Fruit fly (Drosophila melanogaster) whole organism, wandering third instar larva: Measurements from ENCODE around the gene fan.

ENCODE experiments used
- CG32264 ChIP-seq: fragments of 200-800 bp; sonication (Bioruptor generic); optimal IDR thresholded peaks from 2 replicates; lab custom pipeline; 2016; ENCODE audit warnings: missing biosample characterization, missing genetic modification characterization
- CG9705 ChIP-seq: fragments of 200-800 bp; sonication (Bioruptor generic); optimal IDR thresholded peaks from 2 replicates; lab custom pipeline; 2018; ENCODE audit warnings: missing biosample characterization, mild to moderate bottlenecking, missing genetic modification characterization
- CrebA ChIP-seq: fragments of 200-800 bp; sonication (Bioruptor generic); optimal IDR thresholded peaks from 2 replicates; lab custom pipeline; 2016; ENCODE audit warnings: missing biosample characterization, mild to moderate bottlenecking, missing genetic modification characterization, borderline replicate concordance
- Dfd ChIP-seq: fragments of >200 bp; optimal IDR thresholded peaks from 2 replicates; lab custom pipeline; 2017; ENCODE audit warnings: missing biosample characterization, missing genetic modification characterization
- Dif ChIP-seq: fragments of 200-275, 200-300 bp; sonication (Bioruptor generic); optimal IDR thresholded peaks from 2 replicates; lab custom pipeline; 2018; ENCODE audit warnings: missing biosample characterization, missing genetic modification characterization; ENCODE audit not compliant: partially characterized antibody
- GATAd ChIP-seq: sonication (Bioruptor generic); optimal IDR thresholded peaks from 2 replicates; lab custom pipeline; 2016; ENCODE audit warnings: missing biosample characterization, missing genetic modification characterization
- HLH106 ChIP-seq: fragments of 200-800 bp; optimal IDR thresholded peaks from 3 replicates; lab custom pipeline; 2019; ENCODE audit warnings: missing biosample characterization, mild to moderate bottlenecking, missing genetic modification characterization, moderate library complexity
- Hnf4 ChIP-seq: fragments of 200-800 bp; sonication (Bioruptor generic); optimal IDR thresholded peaks from 2 replicates; lab custom pipeline; 2016; ENCODE audit warnings: missing biosample characterization, mild to moderate bottlenecking, missing genetic modification characterization
- Hr78 ChIP-seq: fragments of >200 bp; optimal IDR thresholded peaks from 2 replicates; lab custom pipeline; 2017; ENCODE audit warnings: missing biosample characterization, missing genetic modification characterization
- Hr83 ChIP-seq: fragments of 200-300 bp; sonication (Bioruptor generic); optimal IDR thresholded peaks from 2 replicates; lab custom pipeline; 2016; ENCODE audit warnings: missing biosample characterization, mild to moderate bottlenecking, missing genetic modification characterization, moderate library complexity; ENCODE audit not compliant: poor library complexity, severe bottlenecking
- Jra ChIP-seq: sonication (Bioruptor generic); optimal IDR thresholded peaks from 2 replicates; lab custom pipeline; 2016; ENCODE audit warnings: missing biosample characterization, missing genetic modification characterization
- Mio ChIP-seq: sonication (Bioruptor generic); optimal IDR thresholded peaks from 2 replicates; lab custom pipeline; 2016; ENCODE audit warnings: missing biosample characterization, missing genetic modification characterization
- Myc ChIP-seq: fragments of >200 bp; optimal IDR thresholded peaks from 2 replicates; lab custom pipeline; 2017
- N ChIP-seq: fragments of >200 bp; optimal IDR thresholded peaks from 2 replicates; lab custom pipeline; 2018; ENCODE audit warnings: missing biosample characterization, missing external identifiers, missing genetic modification characterization
- OdsH ChIP-seq: fragments of 200-800 bp; sonication (Bioruptor generic); optimal IDR thresholded peaks from 2 replicates; lab custom pipeline; 2016; ENCODE audit warnings: missing biosample characterization, mild to moderate bottlenecking, missing genetic modification characterization
- Rel ChIP-seq, 2 experiments: fragments of 200-800 bp; sonication (Bioruptor generic) in 1 of 2; optimal IDR thresholded peaks; 2 replicates in 1 of 2; 3 replicates in 1 of 2; lab custom pipeline; 2016 to 2019; ENCODE audit warnings: mild to moderate bottlenecking in 2 of 2, missing biosample characterization in 2 of 2, missing genetic modification characterization in 2 of 2, moderate library complexity in 1 of 2
- Sp1 ChIP-seq: fragments of 200-800 bp; sonication (Bioruptor generic); optimal IDR thresholded peaks from 3 replicates; lab custom pipeline; 2019; ENCODE audit warnings: missing biosample characterization, mild to moderate bottlenecking, missing genetic modification characterization, moderate library complexity
- Vsx2 ChIP-seq: fragments of 200-300, 225-300 bp; sonication (Bioruptor generic); optimal IDR thresholded peaks from 2 replicates; lab custom pipeline; 2018; ENCODE audit warnings: missing biosample characterization, missing genetic modification characterization; ENCODE audit not compliant: partially characterized antibody
- br ChIP-seq: fragments of 200-800 bp; sonication (Bioruptor generic); optimal IDR thresholded peaks from 2 replicates; lab custom pipeline; 2016; ENCODE audit warnings: missing biosample characterization, missing genetic modification characterization
- brk ChIP-seq: fragments of 200-800 bp; sonication (Bioruptor generic); optimal IDR thresholded peaks from 2 replicates; lab custom pipeline; 2016; ENCODE audit warnings: missing biosample characterization, mild to moderate bottlenecking, missing genetic modification characterization
- dl ChIP-seq, 2 experiments: fragments of 175-275, 200-275 bp in 1 of 2; fragments of 200-275 bp in 1 of 2; sonication (Bioruptor generic); optimal IDR thresholded peaks; lab custom pipeline; 2018; ENCODE audit warnings: mild to moderate bottlenecking in 2 of 2, missing biosample characterization in 2 of 2, missing genetic modification characterization in 2 of 2, moderate library complexity in 2 of 2; ENCODE audit not compliant: partially characterized antibody in 2 of 2, insufficient read depth in 1 of 2
- dmrt93B ChIP-seq: fragments of 200-800 bp; sonication (Bioruptor generic); optimal IDR thresholded peaks from 2 replicates; lab custom pipeline; 2018; ENCODE audit warnings: missing biosample characterization, mild to moderate bottlenecking, missing genetic modification characterization
- dsf ChIP-seq: sonication (Bioruptor generic); optimal IDR thresholded peaks from 2 replicates; lab custom pipeline; 2016; ENCODE audit warnings: missing biosample characterization, missing genetic modification characterization, borderline replicate concordance
- ey ChIP-seq: fragments of 200-800 bp; sonication (Bioruptor generic); optimal IDR thresholded peaks from 2 replicates; lab custom pipeline; 2016; ENCODE audit warnings: missing biosample characterization, missing genetic modification characterization
- foxo ChIP-seq, 2 experiments: fragments of 200-800 bp; sonication (Bioruptor generic); optimal IDR thresholded peaks; 2 replicates in 1 of 2; 3 replicates in 1 of 2; lab custom pipeline; 2016 to 2017; ENCODE audit warnings: missing biosample characterization in 2 of 2, missing genetic modification characterization in 2 of 2
- fru ChIP-seq: fragments of 200-800 bp; sonication (Bioruptor generic); optimal IDR thresholded peaks from 3 replicates; lab custom pipeline; 2016; ENCODE audit warnings: missing biosample characterization, mild to moderate bottlenecking, missing genetic modification characterization
- h ChIP-seq: fragments of 200-800 bp; sonication (Bioruptor generic); optimal IDR thresholded peaks from 3 replicates; lab custom pipeline; 2016; ENCODE audit warnings: missing biosample characterization, mild to moderate bottlenecking, missing genetic modification characterization
- jim ChIP-seq: fragments of 175-275, 200-325 bp; sonication (Bioruptor generic); optimal IDR thresholded peaks from 2 replicates; lab custom pipeline; 2016; ENCODE audit warnings: missing biosample characterization, mild to moderate bottlenecking, missing genetic modification characterization
- lola ChIP-seq: fragments of >200 bp; optimal IDR thresholded peaks from 2 replicates; lab custom pipeline; 2017; ENCODE audit warnings: missing biosample characterization, missing genetic modification characterization
- pan ChIP-seq: fragments of >200 bp; optimal IDR thresholded peaks from 2 replicates; lab custom pipeline; 2017
- psq ChIP-seq: fragments of 200-800 bp; sonication (Bioruptor generic); optimal IDR thresholded peaks from 3 replicates; lab custom pipeline; 2017; ENCODE audit warnings: missing biosample characterization, mild to moderate bottlenecking, missing genetic modification characterization, moderate library complexity
- rgr ChIP-seq: fragments of 200-800 bp; sonication (Bioruptor generic); optimal IDR thresholded peaks from 3 replicates; lab custom pipeline; 2016; ENCODE audit warnings: missing biosample characterization, mild to moderate bottlenecking, missing genetic modification characterization
- sage ChIP-seq: fragments of 200-800 bp; sonication (Bioruptor generic); optimal IDR thresholded peaks from 2 replicates; lab custom pipeline; 2016; ENCODE audit warnings: missing biosample characterization, mild to moderate bottlenecking, missing genetic modification characterization
- sv ChIP-seq: fragments of 200-800 bp; sonication (Bioruptor generic); optimal IDR thresholded peaks from 3 replicates; lab custom pipeline; 2016; ENCODE audit warnings: missing biosample characterization, missing genetic modification characterization
- tai ChIP-seq: sonication (Bioruptor generic); optimal IDR thresholded peaks from 2 replicates; lab custom pipeline; 2016; ENCODE audit warnings: missing biosample characterization, missing genetic modification characterization
- usp ChIP-seq: fragments of >200 bp; optimal IDR thresholded peaks from 2 replicates; lab custom pipeline; 2017; ENCODE audit warnings: missing biosample characterization, missing genetic modification characterization
- woc ChIP-seq: sonication (Bioruptor generic); optimal IDR thresholded peaks from 2 replicates; lab custom pipeline; 2016; ENCODE audit warnings: missing biosample characterization, mild to moderate bottlenecking, missing genetic modification characterization

Gene fan

DNA sequence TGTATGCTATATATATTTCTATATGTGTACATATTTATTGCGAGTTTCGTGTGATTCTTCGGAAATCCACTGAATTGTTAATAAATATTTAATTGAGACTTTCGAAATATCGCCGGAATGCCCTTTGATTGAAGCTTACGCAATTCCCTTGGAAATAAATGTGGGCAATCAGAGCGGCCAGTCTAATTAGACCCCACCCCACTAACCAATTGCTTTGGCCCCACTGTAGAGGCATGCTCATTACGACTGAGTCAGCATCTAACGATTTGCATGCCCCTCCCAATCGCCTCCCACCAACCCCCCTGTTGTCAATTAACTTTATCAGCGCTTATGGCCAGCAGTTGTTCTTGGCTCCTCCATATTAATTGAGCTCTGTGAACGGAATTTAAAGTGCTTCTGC lies 7.9 kb downstream of the fan start:
- TF ChIP-seq HLH106 (tag; lab: Kevin White, UChicago) (no peak), CG9705 (GFP tag; lab: Kevin White, UChicago) (no peak), dl (GFP tag; optimal IDR thresholded peaks at IDR 0.05; lab: Kevin White, UChicago; ENCODE audit: insufficient read depth in 1 of 2, partially characterized antibody in 2 of 2) (no peak), woc (GFP tag; lab: Kevin White, UChicago) (no peak), CrebA (GFP tag; lab: Kevin White, UChicago) (no peak), tai (GFP tag; lab: Kevin White, UChicago) (no peak), rgr (GFP tag; lab: Kevin White, UChicago) (no peak), br (GFP tag; lab: Kevin White, UChicago) (no peak), dsf (GFP tag; lab: Kevin White, UChicago) (no peak), Hnf4 (no peak), fru (no peak), Vsx2 (GFP tag; lab: Kevin White, UChicago) (no peak), dmrt93B (no peak), Mio (GFP tag; lab: Kevin White, UChicago) (no peak)

DNA sequence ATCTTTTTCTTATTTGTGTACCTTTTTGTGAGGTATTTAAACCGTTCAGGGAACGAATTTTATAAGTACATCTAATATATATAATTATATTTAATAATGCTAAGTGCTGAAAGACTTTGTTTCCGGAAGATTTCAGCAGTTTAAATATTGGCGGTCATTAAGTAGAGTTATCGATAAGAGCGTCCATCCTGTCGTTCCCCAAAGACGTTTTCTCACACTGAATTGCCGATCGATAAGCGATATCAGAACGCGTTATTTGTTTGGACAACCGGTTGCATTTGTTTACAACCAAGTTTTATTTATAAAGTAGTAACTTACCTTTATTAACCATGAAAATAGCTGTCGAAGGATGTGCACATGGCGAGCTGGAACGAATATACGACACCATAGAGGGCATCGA lies 12.7 kb downstream of the fan start, which contains the start of gene ldbr:
Gene ldbr, plus strand, starts transcription at position 238 of the 400 bp plus-strand sequence.
- no peak for TF ChIP-seq Hr83
- TF ChIP-seq rgr (GFP tag; lab: Kevin White, UChicago) = peak; percentile 30
- peak; percentile 3 for TF ChIP-seq br (GFP tag; lab: Kevin White, UChicago)
- peak; percentile 21 for TF ChIP-seq Sp1 (GFP tag; lab: Kevin White, UChicago)
- peak in 1 of 2 experiments; percentile 44 for TF ChIP-seq foxo (GFP tag; optimal IDR thresholded peaks at IDR 0.05; lab: Kevin White, UChicago)

DNA sequence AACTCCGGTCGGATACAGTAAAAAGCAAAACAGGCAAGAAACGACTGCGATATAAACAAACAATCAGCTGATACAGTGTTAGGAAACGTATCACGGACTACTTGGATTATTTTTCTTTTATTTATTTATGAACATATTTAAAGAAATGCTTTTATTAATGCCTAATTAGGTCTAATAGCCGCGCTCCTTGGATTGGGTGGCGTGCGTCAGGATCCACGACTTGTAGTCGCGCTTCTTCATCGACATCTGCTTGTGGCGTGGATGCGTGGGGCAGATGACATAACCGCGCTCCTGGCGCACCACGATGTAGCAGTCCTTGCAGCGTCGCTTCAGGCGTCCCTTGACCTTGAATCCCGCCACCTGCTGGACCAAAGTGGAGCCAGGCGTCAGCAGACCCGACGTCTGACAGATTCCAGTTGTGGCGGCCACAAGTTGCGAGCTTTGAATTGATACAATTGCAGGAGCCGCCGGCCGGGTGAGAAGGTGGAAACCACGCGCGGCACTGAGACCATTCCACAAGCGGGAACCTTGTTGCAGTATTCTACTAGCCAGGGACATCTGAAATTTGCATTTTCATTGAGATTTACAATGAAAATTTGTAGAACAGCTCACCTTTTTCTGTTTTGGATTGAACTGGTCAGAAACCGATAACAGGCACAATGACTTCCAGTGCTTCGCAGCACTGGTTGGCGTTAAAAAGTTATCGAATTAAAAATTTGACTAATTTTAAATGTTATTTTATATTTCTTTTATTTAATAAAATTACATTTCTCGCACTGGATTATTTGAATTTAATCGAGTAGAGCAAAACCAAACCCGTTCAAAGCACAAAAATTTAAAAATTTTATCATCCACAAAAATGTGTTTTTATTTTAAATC lies 15.8 kb downstream of the fan start, which contains the start of the genes CG7550 and mRpL36:
Gene CG7550, minus strand, starts transcription at position 51 of the 879 bp plus-strand sequence.
Gene mRpL36, minus strand, starts transcription at position 652 of the 879 bp plus-strand sequence.
- peak; percentile 8 for TF ChIP-seq Hr83
- TF ChIP-seq br (GFP tag; lab: Kevin White, UChicago) = no peak

DNA sequence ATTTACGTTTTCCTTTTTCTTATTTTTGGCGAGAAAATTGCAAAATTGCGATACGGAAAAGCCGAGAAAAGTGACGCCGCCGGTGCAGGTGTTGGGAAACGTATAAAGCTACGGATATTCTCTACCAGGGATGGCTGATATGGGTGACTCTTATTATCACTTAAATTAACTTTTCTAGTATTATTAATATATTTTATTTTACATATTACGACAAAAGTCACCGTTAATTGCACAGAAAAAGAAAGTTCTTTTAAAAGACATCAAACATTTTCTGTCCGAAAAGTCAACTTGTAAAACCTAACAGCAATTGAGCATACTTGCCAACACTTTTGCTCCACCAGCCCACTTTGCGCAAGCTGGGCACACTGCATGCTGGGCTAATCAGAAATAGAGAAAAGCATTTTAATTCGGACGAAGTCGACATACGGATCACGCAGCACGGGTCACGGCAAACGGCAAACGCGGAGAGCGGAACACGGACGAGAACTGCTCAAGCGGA lies 18.8 kb downstream of the fan start, which contains the start of the genes Cds and Uba2:
Gene Cds, plus strand, starts transcription at position 51 of the 499 bp plus-strand sequence.
Gene Uba2, minus strand, starts transcription at position 107 of the 499 bp plus-strand sequence.
- no peak for TF ChIP-seq brk
- peak; percentile 90 for TF ChIP-seq fru
- TF ChIP-seq usp (GFP tag; lab: Kevin White, UChicago) = no peak
- TF ChIP-seq dl (GFP tag; optimal IDR thresholded peaks at IDR 0.05; lab: Kevin White, UChicago; ENCODE audit: insufficient read depth in 1 of 2, partially characterized antibody in 2 of 2) = no peak
- no peak for TF ChIP-seq woc (GFP tag; lab: Kevin White, UChicago)
- peak; percentile 91 for TF ChIP-seq h (GFP tag; lab: Kevin White, UChicago)
- peak; percentile 87 for TF ChIP-seq dmrt93B
- TF ChIP-seq Myc (lab: Kevin White, UChicago) = peak; percentile 39
- peak; percentile 90 for TF ChIP-seq Vsx2 (GFP tag; lab: Kevin White, UChicago)
- no peak for TF ChIP-seq N (GFP tag; lab: Kevin White, UChicago)
- TF ChIP-seq sage = peak; percentile 80
- TF ChIP-seq CrebA (GFP tag; lab: Kevin White, UChicago) = no peak
- TF ChIP-seq Dfd = no peak
- peak; percentile 91 for TF ChIP-seq CG9705 (GFP tag; lab: Kevin White, UChicago)
- TF ChIP-seq Hr83 = no peak
- TF ChIP-seq rgr (GFP tag; lab: Kevin White, UChicago) = peak; percentile 95
- TF ChIP-seq jim (GFP tag; lab: Kevin White, UChicago) = peak; percentile 28
- TF ChIP-seq Dif (GFP tag; lab: Kevin White, UChicago) = peak; percentile 32
- TF ChIP-seq Sp1 (GFP tag; lab: Kevin White, UChicago) = peak; percentile 92
- peak; percentile 87 for TF ChIP-seq Hnf4
- peak in 1 of 2 experiments; percentile 95 for TF ChIP-seq foxo (GFP tag; optimal IDR thresholded peaks at IDR 0.05; lab: Kevin White, UChicago)
- peak; percentile 85 for TF ChIP-seq sv
- peak; percentile 83 for TF ChIP-seq Jra (GFP tag; lab: Kevin White, UChicago)
- TF ChIP-seq Rel (GFP tag; optimal IDR thresholded peaks at IDR 0.05; lab: Kevin White, UChicago) = peak; percentile 83
- peak; percentile 84 for TF ChIP-seq Rel (tag; optimal IDR thresholded peaks at IDR 0.05; lab: Kevin White, UChicago)
- peak; percentile 80 for TF ChIP-seq GATAd (GFP tag; lab: Kevin White, UChicago)
- peak; percentile 88 for TF ChIP-seq OdsH (GFP tag; lab: Kevin White, UChicago)
- TF ChIP-seq tai (GFP tag; lab: Kevin White, UChicago) = no peak
- peak; percentile 75 for TF ChIP-seq dsf (GFP tag; lab: Kevin White, UChicago)
- TF ChIP-seq lola (GFP tag; lab: Kevin White, UChicago) = no peak
- TF ChIP-seq ey (GFP tag; lab: Kevin White, UChicago) = peak; percentile 83
- TF ChIP-seq Mio (GFP tag; lab: Kevin White, UChicago) = no peak
- peak; percentile 83 for TF ChIP-seq br (GFP tag; lab: Kevin White, UChicago)
- TF ChIP-seq Hr78 = no peak
- no peak for TF ChIP-seq pan (lab: Kevin White, UChicago)
- TF ChIP-seq psq (GFP tag; lab: Kevin White, UChicago) = peak; percentile 91
- peak; percentile 95 for TF ChIP-seq HLH106 (tag; lab: Kevin White, UChicago)
- peak; percentile 67 for TF ChIP-seq CG32264 (GFP tag; lab: Kevin White, UChicago)
